Worm (Caenorhabditis elegans): ENCODE results near the gene ben-1.

Gene ben-1

DNA sequence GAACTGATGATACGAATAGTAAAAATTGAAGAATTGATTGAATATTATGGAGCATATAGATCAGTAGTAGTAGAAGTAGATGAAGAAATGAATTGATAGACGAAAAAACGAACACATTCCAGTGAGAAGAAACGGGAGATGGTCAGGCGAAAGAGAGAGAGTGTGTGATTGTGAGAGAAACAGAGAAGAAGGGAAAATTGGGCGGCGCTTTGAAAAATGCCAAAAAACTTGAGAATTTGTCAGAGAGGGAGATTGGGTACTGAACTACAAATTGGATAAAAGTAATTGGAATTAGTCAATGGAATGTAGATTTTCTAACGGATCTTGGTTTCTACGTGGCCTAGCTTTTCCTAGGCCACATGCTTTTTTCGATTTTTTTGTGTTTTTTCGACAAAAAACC is 53.2 kb downstream of the ben-1 start, which contains the start of gene C34C12.7:
C34C12.7 (minus strand) TSS at position 118 of the 400 bp plus-strand sequence.
- TF ChIP-seq unc-42 (tag; optimal IDR thresholded peaks at IDR 0.05): no peak
- TF ChIP-seq C38D4.7 (GFP tag; optimal IDR thresholded peaks at IDR 0.05): no peak
- no peak for TF ChIP-seq sox-4 (tag; optimal IDR thresholded peaks at IDR 0.05)
- no peak for TF ChIP-seq unc-55 (GFP tag; optimal IDR thresholded peaks at IDR 0.05)
- no peak for TF ChIP-seq hlh-15 (tag; optimal IDR thresholded peaks at IDR 0.05)
- TF ChIP-seq Y22D7AL.16 (tag; optimal IDR thresholded peaks at IDR 0.05): no peak
